Worm (Caenorhabditis elegans) whole organism, L3 larva: Measurements from ENCODE around the gene srlf-34.

Source experiments
- R02D3.7 ChIP-seq: fragments of 150-350 bp; optimal IDR thresholded peaks from 2 replicates; lab custom pipeline; 2014; ENCODE audit warnings: missing biosample characterization, missing genetic modification characterization
- ZK546.5 ChIP-seq: sonication (generic microtip); optimal IDR thresholded peaks from 2 replicates; lab custom pipeline; 2017; ENCODE audit warnings: missing biosample characterization, missing genetic modification characterization
- ceh-28 ChIP-seq: fragments of 150-350 bp; optimal IDR thresholded peaks from 2 replicates; lab custom pipeline; 2014; ENCODE audit warnings: missing biosample characterization, missing genetic modification reagents, missing genetic modification characterization
- ceh-82 ChIP-seq: fragments of 150-350 bp; optimal IDR thresholded peaks from 2 replicates; lab custom pipeline; 2014; ENCODE audit warnings: missing biosample characterization, missing genetic modification characterization
- lin-39 ChIP-seq: fragments of 150-350 bp; optimal IDR thresholded peaks from 2 replicates; lab custom pipeline; 2018; ENCODE audit warnings: missing biosample characterization, missing genetic modification reagents, missing genetic modification characterization
- nhr-12 ChIP-seq: fragments of 150-350 bp; optimal IDR thresholded peaks from 2 replicates; lab custom pipeline; 2014; ENCODE audit warnings: missing biosample characterization, missing genetic modification characterization
- pha-4 ChIP-seq: fragments of 150-350 bp; optimal IDR thresholded peaks from 2 replicates; lab custom pipeline; 2014; ENCODE audit warnings: missing biosample characterization, missing genetic modification reagents, missing genetic modification characterization
- pqm-1 ChIP-seq: fragments of 150-350 bp; optimal IDR thresholded peaks from 2 replicates; lab custom pipeline; 2017; ENCODE audit warnings: missing biosample characterization, missing genetic modification characterization, inconsistent platforms
- unc-62 ChIP-seq: fragments of 150-350 bp; sonication (generic microtip); optimal IDR thresholded peaks from 4 replicates; lab custom pipeline; 2014; ENCODE audit warnings: missing biosample characterization, missing genetic modification reagents, missing genetic modification characterization
- ztf-11 ChIP-seq: fragments of 150-350 bp; optimal IDR thresholded peaks from 2 replicates; lab custom pipeline; 2014; ENCODE audit warnings: missing biosample characterization, missing genetic modification characterization

DNA sequence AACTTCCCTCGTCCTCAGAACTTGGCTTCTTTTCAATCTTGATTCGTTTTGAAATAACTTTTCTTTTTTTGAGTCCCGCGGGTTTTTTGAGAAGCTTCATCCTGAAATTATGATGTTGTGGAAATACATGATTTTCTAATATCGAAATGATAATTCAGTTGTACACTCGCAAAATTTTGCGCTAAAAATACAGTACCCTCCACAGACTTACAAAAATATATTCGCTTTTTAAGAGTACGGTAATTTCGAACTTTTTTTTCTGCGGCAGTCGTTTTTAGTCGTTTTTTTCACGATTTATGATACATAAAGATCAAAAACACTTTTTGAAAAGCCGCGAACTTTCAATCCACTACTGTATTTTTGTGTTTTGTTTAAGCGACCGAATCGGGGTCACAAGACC is 32.9 kb downstream of the srlf-34 start, which contains the start of gene pro-2:
- TF ChIP-seq unc-62 (GFP tag; lab: Kevin White, UChicago): no peak
- TF ChIP-seq ZK546.5 (tag; lab: Kevin White, UChicago): no peak
- no peak for TF ChIP-seq R02D3.7
- TF ChIP-seq pqm-1 (tag; lab: Kevin White, UChicago): no peak
- no peak for TF ChIP-seq ztf-11 (tag; lab: Kevin White, UChicago)
- TF ChIP-seq pha-4 (tag; lab: Kevin White, UChicago): no peak
- no peak for TF ChIP-seq lin-39 (tag; lab: Kevin White, UChicago)
- no peak for TF ChIP-seq ceh-82 (tag; lab: Kevin White, UChicago)
- no peak for TF ChIP-seq ceh-28
- no peak for TF ChIP-seq nhr-12 (tag; lab: Kevin White, UChicago)
